Fruit fly (Drosophila melanogaster): Measurements from ENCODE around the gene NijB.

NijB gene

DNA sequence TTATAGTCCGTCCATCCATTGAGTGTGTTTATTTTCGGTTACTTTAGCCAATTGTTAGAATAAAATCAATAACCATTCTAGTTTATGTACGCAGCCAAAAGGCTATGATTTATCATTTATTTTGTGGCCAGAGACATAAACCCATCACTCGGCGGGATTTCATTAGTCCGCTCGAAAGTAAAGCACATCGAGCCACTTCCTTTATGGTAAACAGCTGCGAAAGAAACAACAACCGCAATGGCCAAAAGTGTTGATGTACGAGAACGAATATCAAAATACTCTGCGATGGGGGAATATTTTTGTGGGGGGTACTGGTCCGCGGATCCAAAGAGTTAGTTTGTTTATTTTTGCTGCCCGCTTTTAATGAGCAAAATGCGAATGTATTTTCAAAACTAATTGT, 10.6 kb upstream of the NijB start:
- TF ChIP-seq CG8478 (optimal IDR thresholded peaks at IDR 0.05), result no peak
- TF ChIP-seq CTCF (optimal IDR thresholded peaks at IDR 0.05), result no peak

DNA sequence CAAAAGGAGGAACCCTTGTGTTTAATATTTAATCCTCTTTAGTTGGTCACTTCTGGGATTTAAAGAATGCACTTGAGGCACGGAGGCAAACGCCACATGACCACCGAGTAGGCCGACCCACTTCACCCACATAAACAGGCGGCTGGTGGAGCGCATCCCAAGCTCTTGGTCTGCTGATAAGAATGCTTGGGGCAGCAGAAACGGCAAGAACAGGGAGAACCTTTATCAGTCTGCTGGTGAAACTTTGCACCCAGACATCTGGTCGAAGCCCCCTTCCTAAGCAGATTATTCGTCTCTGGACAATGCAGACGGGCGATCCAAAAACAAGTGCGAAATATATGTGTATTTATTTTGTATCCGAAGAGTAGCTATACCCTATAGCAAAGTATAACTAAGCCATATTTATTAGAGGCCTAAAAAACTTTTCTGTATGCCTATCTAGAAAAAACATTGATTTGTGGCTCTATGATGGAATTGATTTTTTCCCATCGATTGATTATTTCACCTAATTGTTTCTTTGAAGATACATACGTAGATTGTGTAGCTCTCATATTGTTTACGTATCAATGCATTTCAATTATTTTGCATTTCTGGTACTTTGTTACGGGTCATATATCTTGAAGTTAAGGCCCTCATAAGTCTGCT, 2.8 kb upstream of the NijB start:
- TF ChIP-seq CG8478 (optimal IDR thresholded peaks at IDR 0.05) (no peak), CTCF (optimal IDR thresholded peaks at IDR 0.05) (no peak)

DNA sequence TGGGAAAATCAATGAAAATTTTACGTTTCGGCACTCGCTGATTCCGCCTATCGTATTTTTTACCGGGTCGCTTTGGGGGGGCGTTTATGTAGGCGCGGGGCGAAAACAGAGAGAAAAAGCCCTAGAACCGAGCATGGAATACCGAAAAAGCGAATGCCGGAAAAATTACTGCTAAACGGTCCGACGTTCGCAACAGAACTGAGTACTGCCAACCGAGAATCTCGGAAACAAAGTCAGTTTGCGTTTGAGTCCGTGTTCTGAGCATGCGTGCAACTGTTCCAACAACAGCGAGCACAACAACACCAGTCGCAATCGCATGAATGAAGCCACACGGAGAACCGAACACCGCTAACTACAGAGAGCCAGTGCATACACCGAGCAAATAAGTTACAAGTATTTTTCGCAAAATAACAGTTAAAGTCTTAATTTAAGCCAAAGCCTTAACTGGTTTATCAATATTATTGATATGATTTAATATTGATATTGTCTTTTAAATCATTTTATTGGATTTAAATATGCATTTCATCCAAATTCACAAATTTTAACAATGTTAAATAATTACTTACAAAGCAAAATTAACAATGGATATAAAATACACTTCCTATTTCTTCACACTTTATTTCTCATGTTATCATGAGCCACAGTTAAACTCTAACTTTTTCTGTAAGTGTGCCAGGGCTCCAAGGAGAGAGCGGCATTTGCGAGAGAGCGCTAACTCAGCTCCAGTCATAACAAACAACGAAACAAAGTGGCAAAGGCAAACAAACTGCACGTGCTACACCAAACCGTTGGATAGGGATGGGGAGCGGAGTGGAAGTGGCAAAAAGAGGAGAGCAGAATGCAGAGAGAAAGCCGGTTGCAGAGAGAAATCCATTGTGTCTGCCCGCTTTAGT, 1.7 kb upstream of the NijB start, which contains the start of gene CG3961:
CG3961 (minus strand) TSS at position 201 of the 893 bp plus-strand sequence.
- TF ChIP-seq CG8478 (optimal IDR thresholded peaks at IDR 0.05), result no peak
- no peak for TF ChIP-seq CTCF (optimal IDR thresholded peaks at IDR 0.05)

DNA sequence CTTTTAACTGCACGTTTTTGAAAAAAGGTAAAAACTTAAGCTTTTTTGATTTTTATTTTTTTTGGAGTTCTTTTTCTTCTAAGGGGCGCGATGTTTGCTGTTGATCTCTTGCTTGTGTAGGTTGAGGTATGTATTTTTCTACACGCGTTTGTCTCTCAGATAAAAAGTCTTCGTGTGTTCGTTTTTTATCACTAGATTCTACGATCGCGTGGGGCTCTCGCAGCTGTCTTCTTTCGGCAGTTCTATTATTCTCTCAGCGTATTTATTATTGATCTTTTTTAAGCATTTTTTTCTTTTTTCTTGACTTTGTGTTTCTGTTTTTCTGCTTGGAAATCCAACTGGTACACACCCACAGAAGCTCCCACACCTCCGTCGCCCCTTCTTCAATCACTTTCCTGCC, 2.9 kb downstream of the NijB start:
- TF ChIP-seq CG8478 (optimal IDR thresholded peaks at IDR 0.05) (no peak), CTCF (optimal IDR thresholded peaks at IDR 0.05) (no peak)

DNA sequence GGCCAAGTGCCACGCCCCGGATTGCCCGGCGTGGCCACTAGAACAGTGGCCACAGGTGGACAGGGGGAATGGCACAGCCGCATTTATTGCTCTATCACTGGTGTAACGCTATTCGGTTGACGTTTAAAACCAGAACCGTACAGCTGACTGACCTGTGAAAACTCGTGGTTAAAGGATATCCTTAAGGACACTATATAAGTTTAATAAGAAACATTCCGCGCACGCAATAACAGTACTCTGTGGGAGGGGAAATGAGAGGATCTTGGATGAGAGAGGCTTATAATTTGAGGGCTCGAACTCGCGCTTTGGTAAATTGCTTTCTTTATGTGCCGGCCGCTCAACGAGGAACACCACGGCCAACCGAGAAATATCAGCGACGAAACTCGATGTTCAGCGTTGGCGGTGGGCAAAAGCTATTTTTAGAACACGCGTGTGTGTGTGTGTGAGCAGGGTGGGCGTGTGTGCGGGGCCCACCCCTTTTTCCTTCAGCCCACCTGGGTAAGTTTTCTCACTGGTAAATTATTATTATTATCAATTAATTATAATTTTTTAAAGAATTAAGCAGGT, 4.2 kb downstream of the NijB start:
- TF ChIP-seq CTCF (optimal IDR thresholded peaks at IDR 0.05) (no peak), CG8478 (optimal IDR thresholded peaks at IDR 0.05) (no peak)

DNA sequence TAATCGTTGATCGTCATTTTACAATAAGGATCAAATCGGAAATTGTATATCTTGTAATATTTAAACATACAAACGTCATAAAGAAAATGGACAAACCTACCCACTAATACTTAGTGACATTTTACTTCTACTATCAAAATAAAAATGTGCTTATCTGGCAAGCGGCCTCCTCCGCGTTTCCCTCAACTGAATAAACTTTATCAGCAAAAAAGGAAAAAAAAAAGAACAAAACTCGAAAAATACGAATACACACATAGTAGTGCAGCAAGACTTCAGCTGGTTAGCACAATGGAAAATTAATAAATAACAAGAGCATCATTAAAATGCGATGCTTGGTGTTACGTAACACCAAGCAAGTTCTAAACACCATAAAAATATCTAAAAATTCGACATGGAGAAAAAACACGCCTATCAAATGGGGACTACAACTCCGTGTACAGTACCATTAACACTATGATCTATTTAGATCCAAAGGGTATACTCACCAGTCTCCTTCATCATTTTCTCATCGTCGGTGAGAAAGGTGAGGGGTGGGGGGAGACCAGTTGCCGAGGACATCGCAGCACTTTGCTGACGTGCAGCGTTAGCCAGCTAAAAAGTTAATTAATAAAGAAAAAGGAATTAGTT, 5.4 kb downstream of the NijB start:
- no peak for TF ChIP-seq CTCF (optimal IDR thresholded peaks at IDR 0.05)
- no peak for TF ChIP-seq CG8478 (optimal IDR thresholded peaks at IDR 0.05)

DNA sequence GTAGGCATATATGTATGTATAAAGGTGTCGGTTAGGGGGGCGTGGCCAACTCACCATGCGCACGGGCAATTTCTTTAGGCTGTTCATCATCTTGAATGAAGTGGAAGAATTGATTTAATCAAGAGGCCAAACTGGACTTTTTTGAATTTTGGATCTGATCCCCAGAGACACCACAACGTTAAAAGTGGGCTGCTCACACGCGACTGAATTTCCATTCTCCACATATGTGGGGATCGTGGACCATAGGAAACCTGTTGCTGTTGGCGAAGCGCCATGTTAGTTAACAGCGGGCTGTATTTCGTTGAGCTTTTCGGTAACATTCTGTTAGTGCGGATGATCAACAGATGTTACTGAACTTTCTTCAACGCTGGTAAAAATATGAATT, 5.9 kb downstream of the NijB start, which contains the start of gene CG3902:
CG3902 (minus strand) TSS at position 208 of the 385 bp plus-strand sequence.
- no peak for TF ChIP-seq CG8478 (optimal IDR thresholded peaks at IDR 0.05)
- no peak for TF ChIP-seq CTCF (optimal IDR thresholded peaks at IDR 0.05)

DNA sequence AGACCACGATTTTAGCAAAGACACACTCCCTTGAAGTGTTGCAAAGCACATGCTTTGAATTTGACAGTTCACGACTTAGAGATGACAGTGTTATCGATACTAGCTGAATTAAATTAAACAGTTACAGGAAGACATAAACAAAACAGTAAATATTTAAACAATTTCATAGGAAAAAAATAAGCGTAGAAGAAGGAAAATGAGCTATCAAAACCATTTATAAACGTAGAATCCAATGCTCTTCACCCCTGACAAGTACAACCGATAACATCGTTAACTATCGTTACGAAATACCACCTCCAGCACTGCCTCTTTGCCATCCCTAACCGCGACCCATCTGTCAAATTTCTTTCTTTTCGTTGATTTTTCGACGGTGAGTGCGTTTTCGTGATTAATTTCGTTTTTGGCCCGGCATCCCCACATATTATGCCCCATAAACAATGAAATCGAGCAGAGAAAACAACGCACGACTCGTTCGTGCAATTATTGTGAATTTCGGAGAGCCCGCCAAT, 6.6 kb downstream of the NijB start, which contains the start of gene RpL26:
RpL26 (plus strand) TSS at position 106 of the 509 bp plus-strand sequence.
- TF ChIP-seq CG8478 (optimal IDR thresholded peaks at IDR 0.05) (no peak), CTCF (optimal IDR thresholded peaks at IDR 0.05) (peak in 1 of 2 experiments; percentile 28)

DNA sequence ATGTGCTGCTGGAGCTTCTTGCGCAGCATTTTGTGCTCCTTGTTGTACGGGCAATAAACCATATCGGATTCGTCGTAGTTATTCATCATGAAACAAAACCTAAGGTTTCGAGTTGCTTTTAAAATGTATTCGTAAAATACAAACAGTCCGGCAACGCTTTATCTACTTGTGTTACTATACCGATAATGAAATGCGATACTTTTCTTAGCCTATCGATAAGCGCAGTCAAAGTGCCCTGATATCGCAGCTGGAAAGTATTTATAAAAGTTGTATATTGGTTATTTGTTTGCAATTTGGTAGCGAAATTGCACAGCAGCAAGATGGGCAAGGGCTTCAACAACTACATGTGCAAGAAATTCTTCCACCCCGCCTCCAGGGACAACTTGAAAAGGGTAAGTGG, 9.2 kb downstream of the NijB start, which contains the start of the genes arx and CG6843:
arx (minus strand) TSS at position 144 of the 400 bp plus-strand sequence.
CG6843 (plus strand) TSS at position 184 of the 400 bp plus-strand sequence.
- peak in 1 of 2 experiments; percentile 34 for TF ChIP-seq CTCF (optimal IDR thresholded peaks at IDR 0.05)
- no peak for TF ChIP-seq CG8478 (optimal IDR thresholded peaks at IDR 0.05)

DNA sequence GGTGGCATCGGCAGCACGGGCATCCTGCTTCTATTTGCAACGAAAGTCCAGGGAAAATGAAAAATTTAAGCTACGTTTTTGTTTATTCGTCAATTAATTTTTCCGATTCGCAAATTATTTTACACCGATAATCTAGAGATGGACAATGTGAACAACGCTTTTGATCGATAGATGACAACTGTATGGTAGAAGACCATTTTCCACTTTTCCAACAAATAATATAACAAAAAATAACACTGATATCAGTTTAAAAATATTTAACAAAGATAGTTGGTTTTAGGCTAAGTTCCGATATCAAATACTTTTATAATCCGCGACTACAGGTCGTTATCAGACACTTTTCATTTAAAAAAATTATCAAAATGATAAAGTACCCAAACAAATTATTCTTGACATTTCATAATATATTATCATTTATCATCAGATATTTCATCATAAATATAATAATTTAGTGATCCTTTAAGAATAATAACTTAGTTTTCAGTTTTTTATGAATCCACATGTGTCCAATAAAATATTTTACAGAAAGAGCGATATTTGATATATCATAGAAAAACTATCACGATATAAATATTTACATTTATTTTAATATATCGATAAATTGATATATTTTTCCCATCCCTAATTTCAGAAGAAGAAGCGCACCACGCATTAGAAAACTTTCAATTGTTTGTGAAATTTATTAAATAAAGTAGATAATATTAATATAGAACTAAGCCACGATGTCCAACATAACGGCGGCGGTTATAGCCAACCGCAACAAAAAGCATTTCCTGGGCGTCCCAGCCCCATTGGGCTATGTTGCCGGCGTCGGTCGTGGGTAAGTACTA, 12.8 kb downstream of the NijB start, which contains the start of the genes CSN1b and Prp6:
CSN1b (minus strand) TSS at position 159 of the 830 bp plus-strand sequence.
Prp6 (plus strand) TSS at position 601 of the 830 bp plus-strand sequence.
- TF ChIP-seq CG8478 (optimal IDR thresholded peaks at IDR 0.05), result no peak
- TF ChIP-seq CTCF (optimal IDR thresholded peaks at IDR 0.05), result no peak

DNA sequence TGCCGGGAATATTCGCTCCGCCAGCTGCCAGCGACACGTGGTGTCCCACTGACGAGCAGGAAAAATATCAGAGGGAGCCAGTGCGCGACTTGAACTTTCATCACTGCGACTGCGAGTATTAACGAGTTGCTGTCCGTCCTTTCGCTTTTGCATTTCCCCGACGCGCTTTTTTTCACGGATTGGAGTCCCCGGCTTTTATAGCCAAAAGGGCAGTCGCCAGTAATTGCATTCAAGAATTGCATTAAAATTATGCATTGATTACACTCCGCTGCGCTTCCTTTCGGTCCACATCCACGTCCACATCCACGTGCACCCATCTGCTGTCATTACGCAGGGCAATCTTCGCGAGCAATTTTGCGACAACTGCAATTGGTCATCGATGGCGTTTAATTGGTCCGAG, 18.9 kb downstream of the NijB start, which contains the start of gene Ir75d:
Ir75d (minus strand) TSS at position 101 of the 400 bp plus-strand sequence.
- TF ChIP-seq CG8478 (optimal IDR thresholded peaks at IDR 0.05), result no peak
- TF ChIP-seq CTCF (optimal IDR thresholded peaks at IDR 0.05), result no peak

DNA sequence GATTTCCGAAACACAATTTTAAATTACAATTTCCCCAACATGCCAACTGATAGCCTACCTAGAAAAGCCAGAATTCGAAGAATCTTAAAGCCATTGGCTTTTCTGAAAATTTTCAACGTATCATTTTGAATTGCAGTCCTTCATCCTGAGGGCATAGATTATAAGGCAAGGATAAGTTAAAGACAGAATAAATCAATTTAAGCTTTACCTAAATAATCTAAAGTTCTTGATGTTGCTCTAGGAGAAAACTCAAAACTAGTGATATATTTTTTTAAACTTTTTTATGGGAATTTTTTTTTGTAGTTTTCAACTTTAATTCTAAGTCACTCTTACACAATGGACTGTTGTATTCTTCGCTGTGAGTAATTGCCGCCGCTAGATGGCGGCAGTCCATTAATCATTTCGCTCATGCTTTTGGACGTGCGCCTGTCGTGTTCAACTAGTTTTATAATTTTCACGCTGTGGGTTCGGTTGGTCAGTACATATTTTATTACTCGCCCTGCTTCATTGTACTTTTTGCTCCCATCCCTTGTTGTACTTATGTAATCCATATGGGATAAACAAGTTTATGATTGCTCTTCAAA, 22.0 kb downstream of the NijB start, which contains the start of gene COX6AL2:
COX6AL2 (minus strand) TSS at position 51 of the 584 bp plus-strand sequence.
- TF ChIP-seq CTCF (optimal IDR thresholded peaks at IDR 0.05), result peak; percentile 38 to 70
- TF ChIP-seq CG8478 (optimal IDR thresholded peaks at IDR 0.05), result no peak

DNA sequence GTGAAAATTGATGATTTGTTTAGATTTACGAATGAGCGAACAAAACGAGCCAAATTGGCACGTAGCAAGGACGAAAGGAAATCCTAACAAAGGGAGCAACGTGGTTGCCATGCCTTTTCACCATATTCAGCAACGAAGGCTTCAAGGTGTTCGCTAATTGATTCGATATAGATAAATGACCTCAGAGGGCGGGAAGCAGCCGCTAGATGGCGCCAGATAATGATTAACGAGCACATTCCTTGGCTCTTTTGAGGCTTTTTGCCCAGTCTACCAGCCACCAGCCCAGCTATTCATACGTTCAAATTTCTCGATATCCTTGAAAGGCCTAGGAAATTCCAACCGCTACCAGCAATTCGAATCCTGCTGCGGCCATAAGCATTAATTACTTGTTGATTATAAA, 24.3 kb downstream of the NijB start:
- no peak for TF ChIP-seq CG8478 (optimal IDR thresholded peaks at IDR 0.05)
- TF ChIP-seq CTCF (optimal IDR thresholded peaks at IDR 0.05), result peak; percentile 71 to 77
